ENCODE assay signal across 1 fruit fly cellular context in the genomic region with DNA sequence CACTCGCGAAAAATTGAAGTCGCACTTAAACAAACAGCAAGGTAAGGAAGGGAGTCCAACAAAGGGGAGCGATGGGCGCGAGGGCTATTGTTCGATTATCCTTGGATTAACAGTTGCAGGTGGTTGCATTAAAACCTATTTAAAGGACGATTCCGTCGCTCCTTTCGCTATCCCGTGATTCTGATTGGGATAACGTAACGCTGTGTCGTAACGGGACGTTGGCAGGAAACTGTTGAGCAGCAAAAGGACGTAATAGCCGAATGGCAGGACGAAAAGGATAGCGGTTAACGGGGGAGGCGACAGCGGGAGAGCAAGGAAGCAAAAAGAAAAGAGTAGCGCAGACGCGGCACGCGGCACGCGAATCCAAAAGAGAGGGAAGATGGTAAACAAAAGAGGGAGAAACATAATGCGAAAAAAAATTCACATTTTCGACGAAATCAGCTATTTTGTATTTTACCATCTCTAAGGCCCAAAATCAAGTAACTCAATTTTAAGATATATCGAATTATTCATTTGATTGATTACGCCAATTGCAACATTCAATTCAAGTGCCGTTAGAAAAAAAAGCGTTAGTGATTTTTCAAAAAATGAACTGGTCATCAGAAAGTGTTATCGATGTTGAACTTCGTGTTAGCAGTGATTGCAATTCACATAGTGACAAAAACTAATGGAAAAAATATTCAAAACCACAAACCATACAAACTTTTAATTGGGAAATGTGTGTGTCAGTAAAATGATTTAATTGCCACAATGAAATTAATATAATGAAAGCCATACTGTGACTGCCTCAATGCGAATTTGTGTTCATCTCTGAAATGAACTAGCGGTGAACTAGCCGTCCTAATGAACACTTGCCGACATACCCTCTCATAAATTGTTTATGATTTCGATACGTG.
TF ChIP-seq lines count a peak whose summit lies in the region.

A gene (minus strand): TSS at position 204 of the 896 bp plus-strand sequence.
A gene (plus strand): TSS at position 847 of the 896 bp plus-strand sequence.

TF ChIP-seq in whole organism, embryonic, 481 proteins besides CTCF, POLR2A, EP300 and RAD21 (continued from another document and continues in another):
- TF ChIP-seq CG6791 (GFP tag; IDR thresholded peaks at IDR 0.05; lab: Robert Waterston, UW; ENCODE audit: partially characterized antibody) (no peak), ttk (GFP tag; IDR thresholded peaks at IDR 0.05; lab: Robert Waterston, UW) (peak; percentile 90), Dip3 (GFP tag; optimal IDR thresholded peaks at IDR 0.05; lab: Kevin White, UChicago) (peak; percentile 77), Ets65A (GFP tag; lab: Kevin White, UChicago) (peak; percentile 98), CG15073 (GFP tag; optimal IDR thresholded peaks at IDR 0.05; lab: Kevin White, UChicago) (peak; percentile 33), pho (GFP tag; optimal IDR thresholded peaks at IDR 0.05; lab: Kevin White, UChicago) (peak; percentile 67), Lpt (GFP tag; optimal IDR thresholded peaks at IDR 0.05; lab: Kevin White, UChicago) (no peak), CG2202 (tag; optimal IDR thresholded peaks at IDR 0.05; lab: Kevin White, UChicago) (peak; percentile 16), Fer3 (tag; optimal IDR thresholded peaks at IDR 0.05; lab: Kevin White, UChicago) (no peak), MESR4 (GFP tag; optimal IDR thresholded peaks at IDR 0.05; lab: Kevin White, UChicago) (peak; percentile 39), yki (optimal IDR thresholded peaks at IDR 0.05; lab: Kevin White, UChicago) (no peak), GATAe (GFP tag; conservative IDR thresholded peaks at IDR 0.05; lab: Robert Waterston, UW) (peak; percentile 61; the same call in 1 of the 2 replicates), CG3407 (GFP tag; optimal IDR thresholded peaks at IDR 0.05; lab: Kevin White, UChicago) (peak; percentile 35), CG3995 (GFP tag; optimal IDR thresholded peaks at IDR 0.05; lab: Kevin White, UChicago) (peak; percentile 98), CG2889 (GFP tag; IDR thresholded peaks at IDR 0.05; lab: Robert Waterston, UW) (peak; percentile 67; the same call in 1 of the 3 replicates), Vsx1 (GFP tag; optimal IDR thresholded peaks at IDR 0.05; lab: Kevin White, UChicago) (peak; percentile 32), CG14050 (GFP tag; IDR thresholded peaks at IDR 0.05; lab: Robert Waterston, UW) (peak; percentile 58; the same call in 2 of the 3 replicates), dimm (GFP tag; IDR thresholded peaks at IDR 0.05; lab: Robert Waterston, UW) (no peak), hbn (GFP tag; IDR thresholded peaks at IDR 0.05; lab: Robert Waterston, UW; ENCODE audit: partially characterized antibody) (peak; percentile 45; the same call in 1 of the 2 replicates), CG10366 (GFP tag; IDR thresholded peaks at IDR 0.05; lab: Robert Waterston, UW) (peak; percentile 79), MBD-R2 (GFP tag; IDR thresholded peaks at IDR 0.05; lab: Robert Waterston, UW) (peak; percentile 84), Hmr (GFP tag; optimal IDR thresholded peaks at IDR 0.05; lab: Kevin White, UChicago) (no peak), CG14014 (GFP tag; IDR thresholded peaks at IDR 0.05; lab: Robert Waterston, UW) (peak; percentile 82), CG5180 (GFP tag; optimal IDR thresholded peaks at IDR 0.05; lab: Kevin White, UChicago) (no peak), caup (GFP tag; optimal IDR thresholded peaks at IDR 0.05; lab: Kevin White, UChicago; ENCODE audit: severe bottlenecking) (peak; percentile 43), Bdp1 (GFP tag; optimal IDR thresholded peaks at IDR 0.05; lab: Kevin White, UChicago) (peak; percentile 71), Ada2b (GFP tag; IDR thresholded peaks at IDR 0.05; lab: Robert Waterston, UW) (peak; percentile 83), sens-2 (GFP tag; IDR thresholded peaks at IDR 0.05; lab: Robert Waterston, UW) (peak; percentile 51; the same call in 1 of the 2 replicates), CG10959 (GFP tag; IDR thresholded peaks at IDR 0.05; lab: Robert Waterston, UW) (peak; percentile 63), Blimp-1 (GFP tag; optimal IDR thresholded peaks at IDR 0.05; lab: Kevin White, UChicago) (peak; percentile 56), zen2 (GFP tag; IDR thresholded peaks at IDR 0.05; lab: Robert Waterston, UW; ENCODE audit: partially characterized antibody) (no peak; the same call in 2 of the 3 replicates), CG11560 (tag; IDR thresholded peaks at IDR 0.05; lab: Robert Waterston, UW) (peak; percentile 68; the same call in 2 of the 3 replicates), CG7928 (GFP tag; optimal IDR thresholded peaks at IDR 0.05; lab: Kevin White, UChicago) (no peak), HLHmδ (GFP tag; optimal IDR thresholded peaks at IDR 0.05; lab: Kevin White, UChicago) (no peak), CG16779 (GFP tag; IDR thresholded peaks at IDR 0.05; lab: Robert Waterston, UW) (no peak), luna (GFP tag; optimal IDR thresholded peaks at IDR 0.05; lab: Kevin White, UChicago) (peak; percentile 40), Dek (tag; optimal IDR thresholded peaks at IDR 0.05; lab: Kevin White, UChicago) (peak; percentile 58), CG10565 (GFP tag; optimal IDR thresholded peaks at IDR 0.05; lab: Kevin White, UChicago) (peak; percentile 49), CG33213 (GFP tag; optimal IDR thresholded peaks at IDR 0.05; lab: Kevin White, UChicago) (peak; percentile 81), TFAM (GFP tag; optimal IDR thresholded peaks at IDR 0.05; lab: Kevin White, UChicago) (no peak), CrebB (tag; optimal IDR thresholded peaks at IDR 0.05; lab: Kevin White, UChicago) (no peak), sna (GFP tag; IDR thresholded peaks at IDR 0.05; lab: Robert Waterston, UW; ENCODE audit: partially characterized antibody) (peak; percentile 74), sr (GFP tag; IDR thresholded peaks at IDR 0.05; lab: Robert Waterston, UW) (peak; percentile 29; the same call in 1 of the 3 replicates), rib (GFP tag; IDR thresholded peaks at IDR 0.05; lab: Robert Waterston, UW) (peak; percentile 65; the same call in 1 of the 2 replicates), odd (GFP tag; optimal IDR thresholded peaks at IDR 0.05; lab: Kevin White, UChicago) (no peak), CG4707 (GFP tag; optimal IDR thresholded peaks at IDR 0.05; lab: Kevin White, UChicago) (no peak), ind (GFP tag; optimal IDR thresholded peaks at IDR 0.05; lab: Kevin White, UChicago) (peak; percentile 85), CG32532 (GFP tag; IDR thresholded peaks at IDR 0.05; lab: Robert Waterston, UW) (peak; percentile 85), CG15269 (tag; optimal IDR thresholded peaks at IDR 0.05; lab: Kevin White, UChicago) (no peak), CG17829 (tag; optimal IDR thresholded peaks at IDR 0.05; lab: Kevin White, UChicago) (peak; percentile 72), CG4617 (GFP tag; optimal IDR thresholded peaks at IDR 0.05; lab: Kevin White, UChicago; ENCODE audit: borderline replicate concordance) (peak; percentile 53), Fer2 (tag; optimal IDR thresholded peaks at IDR 0.05; lab: Kevin White, UChicago) (peak; percentile 27), CG10147 (GFP tag; optimal IDR thresholded peaks at IDR 0.05; lab: Kevin White, UChicago) (peak; percentile 61), danr (GFP tag; IDR thresholded peaks at IDR 0.05; lab: Robert Waterston, UW) (peak; percentile 72), CG12942 (GFP tag; optimal IDR thresholded peaks at IDR 0.05; lab: Kevin White, UChicago) (peak; percentile 70), HmgZ (tag; optimal IDR thresholded peaks at IDR 0.05; lab: Kevin White, UChicago) (peak; percentile 80), CG4282 (GFP tag; optimal IDR thresholded peaks at IDR 0.05; lab: Kevin White, UChicago) (peak; percentile 71), Jarid2 (GFP tag; optimal IDR thresholded peaks at IDR 0.05; lab: Kevin White, UChicago) (no peak), CG4404 (GFP tag; IDR thresholded peaks at IDR 0.05; lab: Robert Waterston, UW) (peak; percentile 77), CG1529 (GFP tag; optimal IDR thresholded peaks at IDR 0.05; lab: Kevin White, UChicago) (peak; percentile 7), Taf1 (GFP tag; IDR thresholded peaks at IDR 0.05; lab: Robert Waterston, UW) (peak; percentile 79), chm (GFP tag; IDR thresholded peaks at IDR 0.05; lab: Robert Waterston, UW) (peak; percentile 64; the same call in 1 of the 2 replicates), insv (GFP tag; optimal IDR thresholded peaks at IDR 0.05; lab: Kevin White, UChicago) (peak in 1 of 2 experiments; percentile 86), E2f1 (GFP tag; IDR thresholded peaks at IDR 0.05; lab: Robert Waterston, UW) (peak; percentile 86), BtbVII (GFP tag; optimal IDR thresholded peaks at IDR 0.05; lab: Kevin White, UChicago) (peak; percentile 22), kni (GFP tag; optimal IDR thresholded peaks at IDR 0.05; lab: Kevin White, UChicago) (no peak), CG4360 (GFP tag; IDR thresholded peaks at IDR 0.05; lab: Robert Waterston, UW) (no peak), CG14965 (GFP tag; optimal IDR thresholded peaks at IDR 0.05; lab: Kevin White, UChicago; ENCODE audit: borderline replicate concordance) (no peak), CG9215 (GFP tag; IDR thresholded peaks at IDR 0.05; lab: Robert Waterston, UW) (peak; percentile 88), trem (tag; optimal IDR thresholded peaks at IDR 0.05; lab: Kevin White, UChicago) (peak; percentile 59), CG6175 (GFP tag; IDR thresholded peaks at IDR 0.05; lab: Robert Waterston, UW) (no peak), CG4730 (GFP tag; IDR thresholded peaks at IDR 0.05; lab: Robert Waterston, UW) (peak; percentile 65), Side (GFP tag; optimal IDR thresholded peaks at IDR 0.05; lab: Kevin White, UChicago) (peak; percentile 82), Myb (GFP tag; optimal IDR thresholded peaks at IDR 0.05; lab: Kevin White, UChicago) (peak; percentile 97), vnd (GFP tag; IDR thresholded peaks at IDR 0.05; lab: Robert Waterston, UW; ENCODE audit: partially characterized antibody) (peak; percentile 57; the same call in 2 of the 3 replicates), cas (GFP tag; IDR thresholded peaks at IDR 0.05; lab: Robert Waterston, UW) (peak; percentile 62), chinmo (GFP tag; IDR thresholded peaks at IDR 0.05; lab: Robert Waterston, UW; ENCODE audit: partially characterized antibody) (no peak), Ssrp (tag; optimal IDR thresholded peaks at IDR 0.05; lab: Kevin White, UChicago) (peak; percentile 65), Hand (GFP tag; optimal IDR thresholded peaks at IDR 0.05; lab: Kevin White, UChicago) (no peak), sd (tag; optimal IDR thresholded peaks at IDR 0.05; lab: Kevin White, UChicago) (peak; percentile 48), dpn (GFP tag; optimal IDR thresholded peaks at IDR 0.05; lab: Kevin White, UChicago) (peak; percentile 79 to 82), CG9437 (GFP tag; optimal IDR thresholded peaks at IDR 0.05; lab: Kevin White, UChicago) (peak; percentile 95), cad (GFP tag; optimal IDR thresholded peaks at IDR 0.05; lab: Kevin White, UChicago) (no peak), grau (tag; optimal IDR thresholded peaks at IDR 0.05; lab: Kevin White, UChicago) (peak; percentile 75), Dref (GFP tag; IDR thresholded peaks at IDR 0.05; lab: Robert Waterston, UW) (peak; percentile 62), ATbp (GFP tag; optimal IDR thresholded peaks at IDR 0.05; lab: Kevin White, UChicago) (no peak), jing (GFP tag; optimal IDR thresholded peaks at IDR 0.05; lab: Kevin White, UChicago) (peak; percentile 3), CG7357 (GFP tag; IDR thresholded peaks at IDR 0.05; lab: Robert Waterston, UW) (peak; percentile 60; the same call in 1 of the 3 replicates), Atf-2 (GFP tag; optimal IDR thresholded peaks at IDR 0.05; lab: Kevin White, UChicago) (peak; percentile 75), CG1647 (GFP tag; optimal IDR thresholded peaks at IDR 0.05; lab: Kevin White, UChicago) (peak; percentile 74), aop (GFP tag; IDR thresholded peaks at IDR 0.05; lab: Robert Waterston, UW) (no peak), croc (GFP tag; conservative IDR thresholded peaks at IDR 0.05; lab: Robert Waterston, UW) (peak; percentile 63), Gug (GFP tag; IDR thresholded peaks at IDR 0.05; lab: Robert Waterston, UW) (peak; percentile 83), Gsc (GFP tag; IDR thresholded peaks at IDR 0.05; lab: Robert Waterston, UW) (no peak; the same call in 1 of the 2 replicates), HLH4C (GFP tag; IDR thresholded peaks at IDR 0.05; lab: Robert Waterston, UW; ENCODE audit: partially characterized antibody) (peak; percentile 73), oc (tag; optimal IDR thresholded peaks at IDR 0.05; lab: Kevin White, UChicago) (no peak), CG32772 (GFP tag; IDR thresholded peaks at IDR 0.05; lab: Robert Waterston, UW) (peak; percentile 87), CG1832 (GFP tag; optimal IDR thresholded peaks at IDR 0.05; lab: Kevin White, UChicago) (peak; percentile 29), gcm (GFP tag; optimal IDR thresholded peaks at IDR 0.05; lab: Kevin White, UChicago) (no peak), mirr (GFP tag; optimal IDR thresholded peaks at IDR 0.05; lab: Kevin White, UChicago) (no peak), CG10274 (GFP tag; optimal IDR thresholded peaks at IDR 0.05; lab: Kevin White, UChicago) (peak; percentile 9), hkb (optimal IDR thresholded peaks at IDR 0.05; lab: Kevin White, UChicago) (no peak), hkb (GFP tag; IDR thresholded peaks at IDR 0.05; lab: Robert Waterston, UW) (peak; percentile 49; the same call in 1 of the 2 replicates), CG34224 (GFP tag; IDR thresholded peaks at IDR 0.05; lab: Robert Waterston, UW; ENCODE audit: partially characterized antibody) (peak; percentile 26; the same call in 1 of the 3 replicates), Lim3 (GFP tag; IDR thresholded peaks at IDR 0.05; lab: Robert Waterston, UW) (0 out of 2 replicates have a peak, but pooled peaks have one; percentile 42), CG1602 (GFP tag; optimal IDR thresholded peaks at IDR 0.05; lab: Kevin White, UChicago) (peak; percentile 74), CG15601 (tag; optimal IDR thresholded peaks at IDR 0.05; lab: Kevin White, UChicago) (peak; percentile 69), Rx (GFP tag; IDR thresholded peaks at IDR 0.05; lab: Robert Waterston, UW) (peak; percentile 85), nerfin-1 (tag; optimal IDR thresholded peaks at IDR 0.05; lab: Kevin White, UChicago) (peak; percentile 54), CG17361 (GFP tag; IDR thresholded peaks at IDR 0.05; lab: Robert Waterston, UW) (peak; percentile 82), CG34376 (GFP tag; optimal IDR thresholded peaks at IDR 0.05; lab: Kevin White, UChicago) (no peak), exex (tag; optimal IDR thresholded peaks at IDR 0.05; lab: Kevin White, UChicago) (peak; percentile 38), CG17385 (GFP tag; optimal IDR thresholded peaks at IDR 0.05; lab: Kevin White, UChicago) (peak; percentile 45), CG16863 (GFP tag; optimal IDR thresholded peaks at IDR 0.05; lab: Kevin White, UChicago) (peak; percentile 69), pum (GFP tag; optimal IDR thresholded peaks at IDR 0.05; lab: Kevin White, UChicago) (peak; percentile 79), CG6254 (GFP tag; optimal IDR thresholded peaks at IDR 0.05; lab: Kevin White, UChicago) (no peak)
